Fruit fly (Drosophila melanogaster): ENCODE measurements around the gene Nna1.

Nna1 gene

dm6 chrX:13669366-13669765 is 22.7 kb upstream of the Nna1 start, which contains the start of gene CG15760:
Gene CG15760 (plus strand): TSS chrX:13669699.
- no peak for TF ChIP-seq Hr3 (GFP tag; optimal IDR thresholded peaks at IDR 0.05)
- no peak for TF ChIP-seq CG6683 (GFP tag; optimal IDR thresholded peaks at IDR 0.05)
- no peak for TF ChIP-seq CG2889 (GFP tag; IDR thresholded peaks at IDR 0.05)
- no peak for TF ChIP-seq cad (GFP tag; optimal IDR thresholded peaks at IDR 0.05)
- TF ChIP-seq ems (GFP tag; optimal IDR thresholded peaks at IDR 0.05), result no peak
- TF ChIP-seq Trl (optimal IDR thresholded peaks at IDR 0.05), result no peak
- no peak for TF ChIP-seq Trl (GFP tag; optimal IDR thresholded peaks at IDR 0.05)
- no peak for TF ChIP-seq CG4404 (GFP tag; IDR thresholded peaks at IDR 0.05)
- peak; percentile 31 for TF ChIP-seq Ets97D (GFP tag; optimal IDR thresholded peaks at IDR 0.05)
- no peak for TF ChIP-seq CG9727 (GFP tag; optimal IDR thresholded peaks at IDR 0.05)
- no peak for TF ChIP-seq klu (GFP tag; IDR thresholded peaks at IDR 0.05)
- no peak for TF ChIP-seq CG8478 (optimal IDR thresholded peaks at IDR 0.05)
- TF ChIP-seq dysf (GFP tag; IDR thresholded peaks at IDR 0.05), result no peak
- peak; percentile 10 for TF ChIP-seq CG2712 (tag; optimal IDR thresholded peaks at IDR 0.05)
- no peak for TF ChIP-seq Ptx1 (GFP tag; IDR thresholded peaks at IDR 0.05)
- TF ChIP-seq bsh (GFP tag; optimal IDR thresholded peaks at IDR 0.05), result no peak
- TF ChIP-seq stc (GFP tag; IDR thresholded peaks at IDR 0.05), result no peak
- no peak for TF ChIP-seq ase (GFP tag; IDR thresholded peaks at IDR 0.05)
- TF ChIP-seq CG3065 (GFP tag; optimal IDR thresholded peaks at IDR 0.05), result no peak
- no peak for TF ChIP-seq wek (GFP tag; optimal IDR thresholded peaks at IDR 0.05)
- no peak for TF ChIP-seq CG18011 (GFP tag; optimal IDR thresholded peaks at IDR 0.05)
- TF ChIP-seq Ets65A (GFP tag), result no peak
- no peak for TF ChIP-seq CG8290 (GFP tag; optimal IDR thresholded peaks at IDR 0.05)
- no peak for TF ChIP-seq CG8290 (tag; optimal IDR thresholded peaks at IDR 0.05)
- TF ChIP-seq CG14441 (GFP tag; IDR thresholded peaks at IDR 0.05), result no peak
- TF ChIP-seq org-1 (GFP tag; optimal IDR thresholded peaks at IDR 0.05), result no peak
- no peak for TF ChIP-seq nmo (GFP tag; optimal IDR thresholded peaks at IDR 0.05)
- TF ChIP-seq CG12219 (GFP tag; optimal IDR thresholded peaks at IDR 0.05), result no peak
- no peak for TF ChIP-seq ftz-f1 (GFP tag; optimal IDR thresholded peaks at IDR 0.05)
- no peak for TF ChIP-seq nom (GFP tag; optimal IDR thresholded peaks at IDR 0.05)
- peak; percentile 83 for TF ChIP-seq sens (GFP tag)
- TF ChIP-seq CG3847 (GFP tag; IDR thresholded peaks at IDR 0.05), result no peak
- peak; percentile 25 for TF ChIP-seq CG2120 (GFP tag; optimal IDR thresholded peaks at IDR 0.05)
- TF ChIP-seq zen2 (GFP tag; IDR thresholded peaks at IDR 0.05; ENCODE audit: partially characterized antibody), result no peak
- no peak for TF ChIP-seq otp (GFP tag; IDR thresholded peaks at IDR 0.05)
- TF ChIP-seq CG12391 (tag; optimal IDR thresholded peaks at IDR 0.05), result no peak
- no peak for TF ChIP-seq YL-1 (GFP tag; optimal IDR thresholded peaks at IDR 0.05)
- TF ChIP-seq CG7786 (GFP tag; optimal IDR thresholded peaks at IDR 0.05), result no peak
- no peak for TF ChIP-seq CG15011 (GFP tag; optimal IDR thresholded peaks at IDR 0.05)
- TF ChIP-seq nau (GFP tag; optimal IDR thresholded peaks at IDR 0.05), result no peak
- no peak for TF ChIP-seq Side (GFP tag; optimal IDR thresholded peaks at IDR 0.05)
- TF ChIP-seq hbn (GFP tag; IDR thresholded peaks at IDR 0.05; ENCODE audit: partially characterized antibody), result no peak
- peak; percentile 4 for TF ChIP-seq BEAF-32 (GFP tag; optimal IDR thresholded peaks at IDR 0.05)
- no peak for TF ChIP-seq sd (tag; optimal IDR thresholded peaks at IDR 0.05)
- no peak for TF ChIP-seq mirr (GFP tag; optimal IDR thresholded peaks at IDR 0.05)
- no peak for TF ChIP-seq CG9437 (GFP tag; optimal IDR thresholded peaks at IDR 0.05)
- no peak for TF ChIP-seq ssp (GFP tag; IDR thresholded peaks at IDR 0.05)
- TF ChIP-seq jing (GFP tag; optimal IDR thresholded peaks at IDR 0.05), result no peak
- no peak for TF ChIP-seq Meics (GFP tag; optimal IDR thresholded peaks at IDR 0.05)
- no peak for TF ChIP-seq fu2 (GFP tag; optimal IDR thresholded peaks at IDR 0.05)
- TF ChIP-seq CG14710 (tag; optimal IDR thresholded peaks at IDR 0.05), result no peak
- no peak for TF ChIP-seq Taf1 (GFP tag; IDR thresholded peaks at IDR 0.05)
- peak; percentile 22 for TF ChIP-seq lilli (GFP tag; optimal IDR thresholded peaks at IDR 0.05)
- no peak for TF ChIP-seq mld (GFP tag; IDR thresholded peaks at IDR 0.05; ENCODE audit: partially characterized antibody)
